Worm (Caenorhabditis elegans) whole organism, late embryonic: ENCODE data around the gene eif-3.L.

ENCODE experiments used
- K02D7.2 ChIP-seq: sonication (generic microtip); optimal IDR thresholded peaks from 2 replicates; lab custom pipeline; 2017; ENCODE audit warnings: mild to moderate bottlenecking, missing genetic modification characterization, missing compliant biosample characterization
- T23F11.4 ChIP-seq: fragments of 200-800 bp; sonication (Bioruptor generic); optimal IDR thresholded peaks from 2 replicates; lab custom pipeline; 2018; ENCODE audit warnings: mild to moderate bottlenecking, missing genetic modification characterization, missing compliant biosample characterization
- ama-1 ChIP-seq: fragments of 150-350 bp; optimal IDR thresholded peaks from 2 replicates; lab custom pipeline; 2014
- ceh-14 ChIP-seq: sonication (generic microtip); optimal IDR thresholded peaks from 2 replicates; lab custom pipeline; 2016; ENCODE audit warnings: missing genotype, missing genetic modification characterization, missing compliant biosample characterization
- ceh-18 ChIP-seq: sonication (generic microtip); optimal IDR thresholded peaks from 2 replicates; lab custom pipeline; 2016; ENCODE audit warnings: missing genetic modification characterization, missing compliant biosample characterization
- ceh-48 ChIP-seq: sonication (generic microtip); optimal IDR thresholded peaks from 2 replicates; lab custom pipeline; 2016; ENCODE audit warnings: missing genetic modification characterization, inconsistent platforms, missing compliant biosample characterization
- dmd-4 ChIP-seq: sonication (generic microtip); optimal IDR thresholded peaks from 2 replicates; lab custom pipeline; 2016; ENCODE audit warnings: borderline replicate concordance, missing genetic modification characterization, missing compliant biosample characterization
- ets-4 ChIP-seq: sonication (generic microtip); optimal IDR thresholded peaks from 2 replicates; lab custom pipeline; 2016; ENCODE audit warnings: missing genetic modification characterization, missing compliant biosample characterization
- fkh-10 ChIP-seq: fragments of 150-350 bp; optimal IDR thresholded peaks from 2 replicates; lab custom pipeline; 2014; ENCODE audit warnings: missing biosample characterization, missing genetic modification reagents, missing genetic modification characterization
- pat-9 ChIP-seq: fragments of 200-800 bp; sonication (Bioruptor generic); optimal IDR thresholded peaks from 2 replicates; lab custom pipeline; 2018; ENCODE audit warnings: mild to moderate bottlenecking, missing genetic modification characterization, moderate library complexity, missing compliant biosample characterization
- pax-1 ChIP-seq: fragments of 150-350 bp; optimal IDR thresholded peaks from 2 replicates; lab custom pipeline; 2014; ENCODE audit warnings: missing biosample characterization, missing genetic modification characterization
- pqm-1 ChIP-seq: sonication (generic microtip); optimal IDR thresholded peaks from 2 replicates; lab custom pipeline; 2016; ENCODE audit warnings: missing genetic modification characterization, missing compliant biosample characterization
- sdc-2 ChIP-seq: sonication (generic microtip); optimal IDR thresholded peaks from 2 replicates; lab custom pipeline; 2016; ENCODE audit warnings: missing genotype, missing genetic modification characterization, missing compliant biosample characterization
- unc-86 ChIP-seq: sonication (generic microtip); optimal IDR thresholded peaks from 2 replicates; lab custom pipeline; 2016; ENCODE audit warnings: missing genetic modification characterization, missing compliant biosample characterization

ce11 chrII:5574925-5575324 is 47.4 kb downstream of the eif-3.L start:
- TF ChIP-seq ama-1 (lab: Kevin White, UChicago): no peak
- TF ChIP-seq fkh-10 (GFP tag; lab: Kevin White, UChicago): no peak
- TF ChIP-seq pqm-1 (tag; lab: Kevin White, UChicago): no peak
- no peak for TF ChIP-seq ceh-14 (tag; lab: Kevin White, UChicago)
- no peak for TF ChIP-seq ceh-48 (tag; lab: Kevin White, UChicago)
- no peak for TF ChIP-seq sdc-2 (tag; lab: Kevin White, UChicago)
- TF ChIP-seq dmd-4: no peak
- TF ChIP-seq unc-86: no peak
- TF ChIP-seq pat-9 (tag; lab: Kevin White, UChicago): no peak
- no peak for TF ChIP-seq pax-1 (tag; lab: Kevin White, UChicago)
- TF ChIP-seq ceh-18 (tag; lab: Kevin White, UChicago): no peak
- no peak for TF ChIP-seq ets-4
- no peak for TF ChIP-seq K02D7.2
- TF ChIP-seq T23F11.4 (GFP tag; lab: Kevin White, UChicago): no peak
